Fruit fly (Drosophila melanogaster): ENCODE data around the gene how.

Gene how

DNA sequence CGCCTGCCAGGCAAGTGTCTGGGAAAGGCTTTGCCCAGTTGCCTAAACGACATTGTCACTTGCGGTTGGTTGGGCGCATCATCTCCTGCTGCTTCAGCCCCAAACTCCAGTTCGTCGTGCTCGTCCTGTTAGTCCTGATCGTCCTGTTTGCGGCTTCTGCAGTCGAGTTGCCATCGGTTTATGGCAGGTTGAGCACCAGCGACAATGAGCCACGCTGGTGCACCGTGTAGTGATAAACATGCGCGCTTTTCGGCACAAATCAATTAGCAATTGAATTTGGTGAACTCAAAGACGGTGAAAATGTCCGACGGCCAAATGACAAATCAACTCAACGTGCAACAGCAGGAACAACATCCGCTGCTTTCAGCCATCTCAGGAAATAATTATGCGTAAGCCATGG lies 61.1 kb downstream of the how start, which contains the start of gene CG13407:
TSS of gene CG13407 (plus strand) at position 301 of the 400 bp plus-strand sequence.
- TF ChIP-seq CG34406 (GFP tag; optimal IDR thresholded peaks at IDR 0.05) (no peak), CG6854 (GFP tag; optimal IDR thresholded peaks at IDR 0.05) (no peak), CG6792 (GFP tag; optimal IDR thresholded peaks at IDR 0.05) (no peak), Eip75B (GFP tag; optimal IDR thresholded peaks at IDR 0.05) (no peak), Met (GFP tag; optimal IDR thresholded peaks at IDR 0.05) (no peak), Ets96B (tag; optimal IDR thresholded peaks at IDR 0.05) (no peak), cyc (GFP tag; optimal IDR thresholded peaks at IDR 0.05) (no peak), CG6163 (GFP tag; IDR thresholded peaks at IDR 0.05) (no peak), salr (GFP tag; optimal IDR thresholded peaks at IDR 0.05) (no peak)

DNA sequence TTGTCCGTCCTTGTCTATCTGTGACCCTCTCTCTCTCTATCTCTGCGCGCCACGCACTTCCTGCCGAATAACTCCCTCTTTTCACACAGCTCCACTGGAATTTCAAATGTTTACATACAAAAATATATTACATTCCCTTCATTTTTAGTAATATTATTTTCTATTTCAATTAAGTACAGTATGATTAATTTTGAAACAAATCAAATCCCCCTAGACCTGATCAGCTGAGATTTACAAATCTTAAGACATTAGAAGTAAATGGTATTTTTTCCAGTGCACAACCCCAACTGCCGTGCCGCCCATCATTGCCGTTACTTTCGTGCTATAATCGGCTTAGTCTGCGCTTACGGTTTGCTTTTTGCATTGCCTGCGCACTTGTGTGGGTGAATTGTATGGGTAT lies 66.3 kb downstream of the how start:
- TF ChIP-seq CG9139 (GFP tag; optimal IDR thresholded peaks at IDR 0.05) (no peak), CG32006 (GFP tag; optimal IDR thresholded peaks at IDR 0.05) (peak; percentile 5)

DNA sequence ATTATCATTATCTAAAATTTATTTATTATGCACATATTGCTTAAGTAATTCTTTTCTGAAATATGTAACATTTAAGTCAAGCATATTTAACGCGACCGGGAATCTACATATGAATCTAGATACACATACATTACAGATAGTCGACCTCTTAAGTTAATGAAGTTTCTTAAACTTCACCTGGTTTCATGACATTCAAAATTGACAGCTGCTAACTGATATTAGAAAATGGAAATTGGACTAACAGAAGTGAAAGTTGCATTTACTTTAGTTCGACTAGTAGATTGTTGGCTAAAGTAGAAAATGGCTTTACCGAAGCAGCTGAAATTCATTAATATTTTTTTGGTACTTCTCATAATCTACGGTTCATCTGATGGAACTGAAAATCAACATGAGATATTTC lies 71.1 kb downstream of the how start, which contains the start of gene Ir94a:
TSS of gene Ir94a (plus strand) at position 301 of the 400 bp plus-strand sequence.
- no peak for TF ChIP-seq fd85E (GFP tag; optimal IDR thresholded peaks at IDR 0.05)
- no peak for TF ChIP-seq Lpt (GFP tag; optimal IDR thresholded peaks at IDR 0.05)
- TF ChIP-seq CG6854 (GFP tag; optimal IDR thresholded peaks at IDR 0.05): no peak
- TF ChIP-seq Hr39 (GFP tag; optimal IDR thresholded peaks at IDR 0.05): no peak
- no peak for TF ChIP-seq CG3032 (tag; optimal IDR thresholded peaks at IDR 0.05)
- no peak for TF ChIP-seq CG6163 (GFP tag; IDR thresholded peaks at IDR 0.05)
- TF ChIP-seq topi (GFP tag; optimal IDR thresholded peaks at IDR 0.05): no peak
- no peak for TF ChIP-seq Ets21C (GFP tag; optimal IDR thresholded peaks at IDR 0.05)
- TF ChIP-seq Sox15 (GFP tag; optimal IDR thresholded peaks at IDR 0.05): no peak

DNA sequence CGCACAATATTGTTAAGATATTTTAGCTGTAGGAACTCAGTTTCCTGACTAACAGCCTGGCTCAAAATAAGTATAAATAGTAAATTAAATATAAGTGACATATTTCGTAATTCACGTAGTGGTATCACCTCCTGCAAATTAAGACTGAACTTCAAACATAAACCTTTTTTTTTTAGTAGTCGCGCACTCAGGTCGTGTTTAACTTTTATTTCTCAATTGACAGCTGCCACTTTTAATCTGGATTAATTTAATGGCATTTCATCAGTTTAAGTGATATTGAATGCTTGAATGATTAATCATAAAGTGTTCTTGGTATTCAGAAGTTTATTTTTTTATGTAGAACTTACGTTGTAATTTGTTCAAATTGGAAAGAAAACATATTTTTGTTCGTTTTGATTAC lies 75.2 kb downstream of the how start, which contains the start of gene Ir94b:
TSS of gene Ir94b (minus strand) at position 101 of the 400 bp plus-strand sequence.
- TF ChIP-seq fd85E (GFP tag; optimal IDR thresholded peaks at IDR 0.05) (no peak), CG31627 (GFP tag; optimal IDR thresholded peaks at IDR 0.05) (no peak), CG1621 (tag; optimal IDR thresholded peaks at IDR 0.05) (no peak), CG8632 (GFP tag; optimal IDR thresholded peaks at IDR 0.05) (no peak), CG32006 (GFP tag; optimal IDR thresholded peaks at IDR 0.05) (no peak), Ets21C (GFP tag; optimal IDR thresholded peaks at IDR 0.05) (no peak), fd59A (GFP tag; optimal IDR thresholded peaks at IDR 0.05) (no peak), lz (GFP tag; optimal IDR thresholded peaks at IDR 0.05) (no peak), pdm3 (GFP tag; optimal IDR thresholded peaks at IDR 0.05) (no peak), CG11294 (GFP tag; IDR thresholded peaks at IDR 0.05) (no peak), CG6854 (GFP tag; optimal IDR thresholded peaks at IDR 0.05) (no peak), CG6163 (GFP tag; IDR thresholded peaks at IDR 0.05) (no peak), ss (GFP tag; optimal IDR thresholded peaks at IDR 0.05) (no peak), CG3032 (tag; optimal IDR thresholded peaks at IDR 0.05) (no peak), CG7368 (GFP tag; optimal IDR thresholded peaks at IDR 0.05) (no peak)

DNA sequence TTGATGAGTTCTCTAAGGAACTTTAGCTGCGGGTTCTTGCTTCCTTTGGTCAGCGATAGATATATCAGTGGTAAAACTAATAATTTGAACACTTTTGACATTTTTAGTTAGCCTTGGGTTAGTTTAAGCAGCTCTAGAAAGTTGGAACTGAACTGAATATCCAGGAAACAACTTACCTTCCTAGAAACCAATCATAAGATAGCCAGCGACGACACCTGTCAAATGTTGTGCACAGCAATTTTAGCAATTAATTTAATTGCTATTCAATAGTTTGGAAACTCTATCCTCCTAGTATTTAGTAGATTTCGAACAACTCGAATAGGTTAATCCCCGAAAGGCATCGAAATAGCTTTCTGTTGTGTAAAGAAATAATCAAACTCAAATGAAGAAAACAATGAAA lies 77.4 kb downstream of the how start, which contains the start of gene Ir94c:
TSS of gene Ir94c (minus strand) at position 101 of the 400 bp plus-strand sequence.
- no peak for TF ChIP-seq CG6854 (GFP tag; optimal IDR thresholded peaks at IDR 0.05)
- no peak for TF ChIP-seq CG8632 (GFP tag; optimal IDR thresholded peaks at IDR 0.05)
- no peak for TF ChIP-seq Sox102F (GFP tag; optimal IDR thresholded peaks at IDR 0.05)
- TF ChIP-seq CG31627 (GFP tag; optimal IDR thresholded peaks at IDR 0.05): no peak
- no peak for TF ChIP-seq Eip93F (GFP tag; optimal IDR thresholded peaks at IDR 0.05)
- no peak for TF ChIP-seq Hr38 (GFP tag; optimal IDR thresholded peaks at IDR 0.05)
- no peak for TF ChIP-seq ss (GFP tag; optimal IDR thresholded peaks at IDR 0.05)
- TF ChIP-seq spab (GFP tag; optimal IDR thresholded peaks at IDR 0.05): no peak
- TF ChIP-seq Sox15 (GFP tag; optimal IDR thresholded peaks at IDR 0.05): no peak
- TF ChIP-seq Sox14 (GFP tag; optimal IDR thresholded peaks at IDR 0.05): no peak
- no peak for TF ChIP-seq CG6276 (GFP tag; optimal IDR thresholded peaks at IDR 0.05)
- no peak for TF ChIP-seq dac (GFP tag; optimal IDR thresholded peaks at IDR 0.05)
- TF ChIP-seq acj6 (GFP tag; optimal IDR thresholded peaks at IDR 0.05): no peak
- TF ChIP-seq CG11762 (GFP tag; optimal IDR thresholded peaks at IDR 0.05; ENCODE audit: insufficient read depth): no peak
- no peak for TF ChIP-seq Smox (GFP tag; optimal IDR thresholded peaks at IDR 0.05)
- TF ChIP-seq Ets21C (GFP tag; optimal IDR thresholded peaks at IDR 0.05): no peak
- TF ChIP-seq CG1621 (tag; optimal IDR thresholded peaks at IDR 0.05): no peak
- no peak for TF ChIP-seq CG3032 (tag; optimal IDR thresholded peaks at IDR 0.05)
- no peak for TF ChIP-seq OdsH (GFP tag; optimal IDR thresholded peaks at IDR 0.05)
- TF ChIP-seq CG9139 (GFP tag; optimal IDR thresholded peaks at IDR 0.05): no peak

Measured in whole organism, prepupa.